Worm (Caenorhabditis elegans) whole organism, mixed stage, embryonic: Measurements from ENCODE around the gene cyl-1.
A peak's percentile ranks its signal among the peaks of the same experiment; 100 is the strongest.

Experiments used
- M03D4.4 ChIP-seq: sonication (generic microtip); optimal IDR thresholded peaks from 2 replicates; lab custom pipeline; 2017; ENCODE audit warnings: mild to moderate bottlenecking, missing genetic modification characterization, missing compliant biosample characterization
- bed-3 ChIP-seq: fragments of 200-800 bp; sonication (Bioruptor generic); optimal IDR thresholded peaks from 3 replicates; lab custom pipeline; 2018; ENCODE audit warnings: mild to moderate bottlenecking, missing genetic modification characterization, moderate library complexity, missing compliant biosample characterization
- blmp-1 ChIP-seq: fragments of 150-350 bp; optimal IDR thresholded peaks from 2 replicates; lab custom pipeline; 2014; ENCODE audit warnings: missing biosample characterization, missing genetic modification characterization
- ceh-39 ChIP-seq: fragments of 150-350 bp; optimal IDR thresholded peaks from 2 replicates; lab custom pipeline; 2014; ENCODE audit warnings: missing biosample characterization, missing genetic modification characterization
- ceh-43 ChIP-seq: fragments of 200-800 bp; sonication (Bioruptor generic); optimal IDR thresholded peaks from 2 replicates; lab custom pipeline; 2018; ENCODE audit warnings: mild to moderate bottlenecking, missing genetic modification characterization, moderate library complexity, missing compliant biosample characterization
- ceh-83 ChIP-seq: fragments of 200-800 bp; sonication (Bioruptor generic); optimal IDR thresholded peaks from 2 replicates; lab custom pipeline; 2018; ENCODE audit warnings: mild to moderate bottlenecking, missing genetic modification characterization, missing compliant biosample characterization
- ces-1 ChIP-seq: fragments of 150-350 bp; optimal IDR thresholded peaks from 2 replicates; lab custom pipeline; 2014; ENCODE audit warnings: missing biosample characterization, missing genetic modification reagents, missing genetic modification characterization
- cnd-1 ChIP-seq: fragments of 200-800 bp; sonication (Bioruptor generic); optimal IDR thresholded peaks from 2 replicates; lab custom pipeline; 2018; ENCODE audit warnings: mild to moderate bottlenecking, missing genetic modification characterization, missing compliant biosample characterization
- drap-1 ChIP-seq: fragments of 200-800 bp; sonication (Bioruptor generic); optimal IDR thresholded peaks from 3 replicates; lab custom pipeline; 2018; ENCODE audit warnings: mild to moderate bottlenecking, missing genetic modification characterization, missing compliant biosample characterization
- elt-1 ChIP-seq: sonication (generic microtip); optimal IDR thresholded peaks from 2 replicates; lab custom pipeline; 2017; ENCODE audit warnings: missing genetic modification characterization, mild to moderate bottlenecking, missing compliant biosample characterization, antibody characterized with exemption, moderate library complexity, borderline replicate concordance; ENCODE audit not compliant: insufficient read depth
- elt-3 ChIP-seq: fragments of 150-350 bp; optimal IDR thresholded peaks from 2 replicates; lab custom pipeline; 2014; ENCODE audit warnings: missing biosample characterization, missing genetic modification characterization
- ham-2 ChIP-seq: fragments of 200-800 bp; sonication (Bioruptor generic); optimal IDR thresholded peaks from 2 replicates; lab custom pipeline; 2018; ENCODE audit warnings: mild to moderate bottlenecking, missing genetic modification characterization, missing compliant biosample characterization
- hlh-1 ChIP-seq: fragments of 150-350 bp; optimal IDR thresholded peaks from 2 replicates; lab custom pipeline; 2014; ENCODE audit warnings: missing biosample characterization, missing genetic modification reagents, missing genetic modification characterization
- lin-13 ChIP-seq: fragments of 150-350 bp; optimal IDR thresholded peaks from 2 replicates; lab custom pipeline; 2014; ENCODE audit warnings: missing biosample characterization, missing genetic modification characterization
- lsy-2 ChIP-seq: fragments of 150-350 bp; optimal IDR thresholded peaks from 2 replicates; lab custom pipeline; 2014; ENCODE audit warnings: missing biosample characterization, missing genetic modification characterization
- mab-5 ChIP-seq: fragments of 150-350 bp; optimal IDR thresholded peaks from 2 replicates; lab custom pipeline; 2014; ENCODE audit warnings: missing biosample characterization, missing genetic modification characterization
- mep-1 ChIP-seq: fragments of 150-350 bp; optimal IDR thresholded peaks from 2 replicates; lab custom pipeline; 2017; ENCODE audit warnings: missing biosample characterization, missing genetic modification reagents, missing genetic modification characterization, inconsistent platforms
- mls-2 ChIP-seq: sonication (generic microtip); optimal IDR thresholded peaks from 2 replicates; lab custom pipeline; 2016; ENCODE audit warnings: mild to moderate bottlenecking, missing genetic modification characterization, moderate library complexity, missing compliant biosample characterization
- nhr-12 ChIP-seq: fragments of 150-350 bp; optimal IDR thresholded peaks from 2 replicates; lab custom pipeline; 2014; ENCODE audit warnings: missing biosample characterization, missing genetic modification characterization
- nhr-2 ChIP-seq: fragments of 150-350 bp; optimal IDR thresholded peaks from 2 replicates; lab custom pipeline; 2014; ENCODE audit warnings: missing biosample characterization, missing genetic modification characterization
- nhr-237 ChIP-seq: fragments of 150-350 bp; optimal IDR thresholded peaks from 2 replicates; lab custom pipeline; 2014; ENCODE audit warnings: missing biosample characterization, missing genetic modification characterization
- nhr-28 ChIP-seq: fragments of 150-350 bp; optimal IDR thresholded peaks from 2 replicates; lab custom pipeline; 2014; ENCODE audit warnings: missing biosample characterization, missing genetic modification characterization
- nhr-76 ChIP-seq: sonication (generic microtip); optimal IDR thresholded peaks from 2 replicates; lab custom pipeline; 2017; ENCODE audit warnings: missing biosample characterization, missing genetic modification characterization
- pha-4 ChIP-seq: fragments of 150-350 bp; optimal IDR thresholded peaks from 2 replicates; lab custom pipeline; 2018; ENCODE audit warnings: missing biosample characterization, missing genetic modification reagents, missing genetic modification characterization
- sem-2 ChIP-seq: fragments of 200-800 bp; sonication (Bioruptor generic); optimal IDR thresholded peaks from 2 replicates; lab custom pipeline; 2018; ENCODE audit warnings: mild to moderate bottlenecking, missing genetic modification characterization, missing compliant biosample characterization
- snpc-4 ChIP-seq: fragments of 150-350 bp; optimal IDR thresholded peaks from 2 replicates; lab custom pipeline; 2014; ENCODE audit warnings: missing biosample characterization, missing genetic modification characterization
- sptf-1 ChIP-seq: sonication (generic microtip); optimal IDR thresholded peaks from 2 replicates; lab custom pipeline; 2017; ENCODE audit warnings: mild to moderate bottlenecking, missing genetic modification characterization, moderate library complexity, missing compliant biosample characterization
- tbx-8 ChIP-seq: fragments of 200-800 bp; sonication (Bioruptor generic); optimal IDR thresholded peaks from 2 replicates; lab custom pipeline; 2018; ENCODE audit warnings: mild to moderate bottlenecking, missing genetic modification characterization, moderate library complexity, missing compliant biosample characterization
- unc-120 ChIP-seq: sonication (generic microtip); optimal IDR thresholded peaks from 2 replicates; lab custom pipeline; 2017; ENCODE audit warnings: missing genetic modification characterization, missing compliant biosample characterization; ENCODE audit not compliant: poor library complexity, severe bottlenecking
- unc-39 ChIP-seq: fragments of 150-350 bp; optimal IDR thresholded peaks from 2 replicates; lab custom pipeline; 2014; ENCODE audit warnings: missing biosample characterization, missing genetic modification characterization
- unc-62 ChIP-seq: fragments of 150-350 bp; optimal IDR thresholded peaks from 2 replicates; lab custom pipeline; 2014; ENCODE audit warnings: missing biosample characterization, missing genetic modification reagents, missing genetic modification characterization
- zip-8 ChIP-seq: fragments of 150-350 bp; optimal IDR thresholded peaks from 2 replicates; lab custom pipeline; 2014; ENCODE audit warnings: missing biosample characterization, missing genetic modification characterization
- ztf-11 ChIP-seq: fragments of 150-350 bp; optimal IDR thresholded peaks from 2 replicates; lab custom pipeline; 2014; ENCODE audit warnings: missing biosample characterization, missing genetic modification characterization

Gene cyl-1

ce11 chrV:12038783-12039182 lies 45.3 kb upstream of the cyl-1 start:
- TF ChIP-seq nhr-76 (tag; lab: Kevin White, UChicago) (no peak), nhr-237 (no peak), lin-13 (tag; lab: Kevin White, UChicago) (no peak), cnd-1 (tag; lab: Kevin White, UChicago) (no peak), nhr-12 (no peak), lsy-2 (tag; lab: Kevin White, UChicago) (no peak), unc-120 (peak; percentile 34), snpc-4 (tag; lab: Kevin White, UChicago) (no peak), ces-1 (no peak), M03D4.4 (tag; lab: Kevin White, UChicago) (peak; percentile 12), ceh-43 (GFP tag; lab: Kevin White, UChicago) (no peak), tbx-8 (GFP tag; lab: Kevin White, UChicago) (no peak), bed-3 (no peak), unc-62 (GFP tag; lab: Kevin White, UChicago) (no peak), mls-2 (peak; percentile 50), elt-3 (no peak), unc-39 (tag; lab: Kevin White, UChicago) (no peak), zip-8 (tag; lab: Kevin White, UChicago) (no peak), blmp-1 (tag; lab: Kevin White, UChicago) (no peak), ceh-83 (GFP tag; lab: Kevin White, UChicago) (no peak), elt-1 (tag; lab: Kevin White, UChicago) (no peak), mep-1 (tag; lab: Kevin White, UChicago) (no peak), drap-1 (GFP tag; lab: Kevin White, UChicago) (no peak), pha-4 (tag; lab: Kevin White, UChicago) (peak; percentile 35), ham-2 (GFP tag; lab: Kevin White, UChicago) (peak; percentile 70), sptf-1 (tag; lab: Kevin White, UChicago) (no peak), nhr-28 (tag; lab: Kevin White, UChicago) (no peak), ztf-11 (tag; lab: Kevin White, UChicago) (no peak)

ce11 chrV:12038317-12038716 lies 44.8 kb upstream of the cyl-1 start:
- TF ChIP-seq ceh-83 (GFP tag; lab: Kevin White, UChicago): peak; percentile 76
- no peak for TF ChIP-seq elt-3
- TF ChIP-seq M03D4.4 (tag; lab: Kevin White, UChicago): no peak
- peak; percentile 10 for TF ChIP-seq sem-2
- TF ChIP-seq, all 35 proteins: peak for 2

- TF ChIP-seq nhr-28 (tag; lab: Kevin White, UChicago) (no peak), cnd-1 (tag; lab: Kevin White, UChicago) (no peak), bed-3 (no peak), elt-3 (no peak), nhr-76 (tag; lab: Kevin White, UChicago) (no peak), tbx-8 (GFP tag; lab: Kevin White, UChicago) (no peak), ztf-11 (tag; lab: Kevin White, UChicago) (no peak), ceh-43 (GFP tag; lab: Kevin White, UChicago) (no peak)
Measured at ce11 chrV:12037889-12038288, 44.4 kb upstream of the cyl-1 start.

- TF ChIP-seq ces-1: peak; percentile 67
- TF ChIP-seq mab-5: no peak
- no peak for TF ChIP-seq unc-62 (GFP tag; lab: Kevin White, UChicago)
- TF ChIP-seq snpc-4 (tag; lab: Kevin White, UChicago): no peak
- no peak for TF ChIP-seq cnd-1 (tag; lab: Kevin White, UChicago)
Measured at ce11 chrV:12036129-12036528, 42.6 kb upstream of the cyl-1 start.

- TF ChIP-seq ces-1 (peak; percentile 73), mep-1 (tag; lab: Kevin White, UChicago) (no peak)
Measured at ce11 chrV:12033841-12034240, 40.3 kb upstream of the cyl-1 start.

ce11 chrV:12032060-12032459 lies 38.5 kb upstream of the cyl-1 start, which contains the start of gene pkc-1:
Gene pkc-1, minus strand, starts transcription at chrV:12032160.
- TF ChIP-seq hlh-1 (tag; lab: Kevin White, UChicago) (no peak), ceh-39 (no peak), sem-2 (no peak), ham-2 (GFP tag; lab: Kevin White, UChicago) (no peak), bed-3 (no peak), sptf-1 (tag; lab: Kevin White, UChicago) (no peak), nhr-12 (no peak), nhr-76 (tag; lab: Kevin White, UChicago) (no peak), lsy-2 (tag; lab: Kevin White, UChicago) (no peak), nhr-2 (tag; lab: Kevin White, UChicago) (no peak), ceh-83 (GFP tag; lab: Kevin White, UChicago) (no peak), ztf-11 (tag; lab: Kevin White, UChicago) (no peak), mls-2 (no peak)
